Worm (Caenorhabditis elegans): ENCODE results near the gene pcs-1.

ce11 chrII:11600711-11601110 is 23.2 kb upstream of the pcs-1 start, which contains the start of gene F07A11.4:
- TF ChIP-seq tbx-37 (GFP tag; conservative IDR thresholded peaks at IDR 0.05): no peak
- no peak for TF ChIP-seq ama-1 (optimal IDR thresholded peaks at IDR 0.05)
- TF ChIP-seq hmg-4 (GFP tag; optimal IDR thresholded peaks at IDR 0.05): no peak
